Worm (Caenorhabditis elegans) whole organism, L1 larva: ENCODE results near the gene C06E4.8.

ENCODE experiments used
- ama-1 ChIP-seq: fragments of 150-350 bp; optimal IDR thresholded peaks from 2 replicates; lab custom pipeline; 2014
- ceh-82 ChIP-seq, 3 experiments: fragments of 150-350 bp in 1 of 3; sonication (generic microtip) in 2 of 3; optimal IDR thresholded peaks; 2 replicates each; lab custom pipeline; 2014 to 2017; ENCODE audit warnings: missing biosample characterization in 3 of 3, missing genetic modification characterization in 3 of 3
- egl-13 ChIP-seq: sonication (generic microtip); optimal IDR thresholded peaks from 2 replicates; lab custom pipeline; 2016; ENCODE audit warnings: missing genotype, missing genetic modification reagents, missing genetic modification characterization, missing compliant biosample characterization
- elt-2 ChIP-seq: sonication (generic microtip); optimal IDR thresholded peaks from 2 replicates; lab custom pipeline; 2016; ENCODE audit warnings: missing genetic modification characterization, mild to moderate bottlenecking, inconsistent platforms, missing compliant biosample characterization, missing genetic modification reagents
- elt-3 ChIP-seq, 6 experiments: fragments of 150-350 bp in 1 of 6; sonication (generic microtip); optimal IDR thresholded peaks; 2 replicates each; lab custom pipeline; 2017 to 2018; ENCODE audit warnings: missing biosample characterization in 6 of 6, missing genetic modification characterization in 6 of 6, inconsistent platforms in 1 of 6
- fkh-8 ChIP-seq: sonication (generic microtip); optimal IDR thresholded peaks from 2 replicates; lab custom pipeline; 2016; ENCODE audit warnings: mild to moderate bottlenecking, missing genetic modification characterization, missing compliant biosample characterization
- lsy-2 ChIP-seq, 2 experiments: fragments of 150-350 bp; optimal IDR thresholded peaks; 2 replicates each; lab custom pipeline; 2014; ENCODE audit warnings: missing biosample characterization in 2 of 2, missing genetic modification characterization in 2 of 2
- nhr-12 ChIP-seq: sonication (generic microtip); optimal IDR thresholded peaks from 2 replicates; lab custom pipeline; 2017; ENCODE audit warnings: missing biosample characterization, missing genetic modification characterization
- nhr-28 ChIP-seq: fragments of 150-350 bp; optimal IDR thresholded peaks from 2 replicates; lab custom pipeline; 2014; ENCODE audit warnings: missing biosample characterization, missing genetic modification characterization
- nhr-77 ChIP-seq: fragments of 150-350 bp; optimal IDR thresholded peaks from 2 replicates; lab custom pipeline; 2014; ENCODE audit warnings: missing biosample characterization, missing genetic modification characterization
- pag-3 ChIP-seq: sonication (generic microtip); optimal IDR thresholded peaks from 2 replicates; lab custom pipeline; 2017; ENCODE audit warnings: missing genetic modification characterization, mild to moderate bottlenecking, missing compliant biosample characterization, antibody characterized with exemption, borderline replicate concordance; ENCODE audit not compliant: insufficient read depth
- unc-130 ChIP-seq: fragments of 150-350 bp; optimal IDR thresholded peaks from 2 replicates; lab custom pipeline; 2017; ENCODE audit warnings: missing biosample characterization, missing genetic modification characterization, inconsistent platforms

ce11 chrIV:7250158-7250557 is 35.5 kb downstream of the C06E4.8 start, which contains the start of gene D2024.18:
- TF ChIP-seq pag-3 (tag; lab: Kevin White, UChicago) (no peak), elt-2 (tag; lab: Kevin White, UChicago) (no peak), nhr-28 (tag; lab: Kevin White, UChicago) (no peak), egl-13 (tag; lab: Kevin White, UChicago) (no peak), unc-130 (tag; lab: Kevin White, UChicago) (no peak), fkh-8 (tag; lab: Kevin White, UChicago) (no peak), elt-3 (tag; optimal IDR thresholded peaks at IDR 0.05; lab: Kevin White, UChicago) (no peak), lsy-2 (tag; optimal IDR thresholded peaks at IDR 0.05; lab: Kevin White, UChicago) (no peak), nhr-12 (no peak), ceh-82 (tag; optimal IDR thresholded peaks at IDR 0.05; lab: Kevin White, UChicago) (no peak), ama-1 (lab: Kevin White, UChicago) (no peak), nhr-77 (tag; lab: Kevin White, UChicago) (no peak)
